Worm (Caenorhabditis elegans) whole organism, early embryonic: ENCODE data around the gene K03A11.5.

ENCODE experiments used
- ceh-13 ChIP-seq: fragments of 200-800 bp; sonication (Bioruptor generic); optimal IDR thresholded peaks from 2 replicates; lab custom pipeline; 2018; ENCODE audit warnings: mild to moderate bottlenecking, missing genetic modification characterization, missing compliant biosample characterization
- pes-1 ChIP-seq: fragments of 200-800 bp; sonication (Bioruptor generic); IDR thresholded peaks from 2 replicates; pipeline ENCODE4 v1.3.6; 2022; ENCODE audit warnings: missing genetic modification reagents, missing genetic modification characterization, missing compliant biosample characterization
- scrt-1 ChIP-seq: fragments of 200-800 bp; sonication (Bioruptor generic); IDR thresholded peaks from 2 replicates; pipeline ENCODE4 v1.3.6; 2022; ENCODE audit warnings: missing genetic modification characterization, missing compliant biosample characterization

DNA sequence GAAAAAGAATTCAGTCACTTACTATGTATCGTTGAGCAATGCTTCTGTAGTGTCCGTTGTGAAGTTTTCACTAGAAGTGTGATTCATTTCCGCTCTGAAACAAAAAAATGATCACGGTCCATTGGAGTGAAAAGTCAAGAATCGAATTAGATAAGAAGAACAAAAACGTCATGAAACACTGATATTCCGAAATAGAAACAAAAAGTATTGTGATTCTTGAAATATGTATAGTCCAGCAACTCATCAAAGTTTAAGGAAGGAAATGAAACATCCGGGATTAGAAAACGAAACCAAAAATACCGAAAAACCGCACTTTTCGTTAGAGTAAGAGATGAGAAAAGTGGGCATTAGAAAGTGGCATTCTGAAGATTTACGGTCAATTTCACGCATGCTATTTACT, 30.7 kb upstream of the K03A11.5 start, which contains the start of gene npr-10:
- TF ChIP-seq scrt-1 (no peak), ceh-13 (GFP tag; lab: Kevin White, UChicago) (no peak), pes-1 (GFP tag; lab: Robert Waterston, UW) (no peak)
